Worm (Caenorhabditis elegans) whole organism, L2 larva: ENCODE results near the gene F44F4.15.

ENCODE experiments used
- ZK546.5 ChIP-seq: sonication (generic microtip); optimal IDR thresholded peaks from 2 replicates; lab custom pipeline; 2017; ENCODE audit warnings: missing biosample characterization, missing genetic modification characterization
- alr-1 ChIP-seq: fragments of 150-350 bp; optimal IDR thresholded peaks from 2 replicates; lab custom pipeline; 2014; ENCODE audit warnings: missing biosample characterization, missing genetic modification characterization
- ama-1 ChIP-seq: fragments of 150-350 bp; optimal IDR thresholded peaks from 2 replicates; lab custom pipeline; 2018; ENCODE audit warnings: inconsistent platforms
- elt-3 ChIP-seq: sonication (generic microtip); optimal IDR thresholded peaks from 2 replicates; lab custom pipeline; 2017; ENCODE audit warnings: missing biosample characterization, missing genetic modification characterization
- fos-1 ChIP-seq: fragments of 150-350 bp; optimal IDR thresholded peaks from 2 replicates; lab custom pipeline; 2014; ENCODE audit warnings: missing biosample characterization, missing genetic modification characterization
- lin-13 ChIP-seq: fragments of 150-350 bp; optimal IDR thresholded peaks from 2 replicates; lab custom pipeline; 2014; ENCODE audit warnings: missing biosample characterization, missing genetic modification reagents, missing genetic modification characterization
- nhr-10 ChIP-seq: sonication (generic microtip); optimal IDR thresholded peaks from 2 replicates; lab custom pipeline; 2017; ENCODE audit warnings: missing biosample characterization, missing genetic modification characterization
- nhr-11 ChIP-seq: fragments of 150-350 bp; optimal IDR thresholded peaks from 2 replicates; lab custom pipeline; 2014; ENCODE audit warnings: missing biosample characterization, missing genetic modification characterization
- nhr-129 ChIP-seq: fragments of 150-350 bp; optimal IDR thresholded peaks from 2 replicates; lab custom pipeline; 2014; ENCODE audit warnings: missing biosample characterization, missing genetic modification characterization
- nhr-25 ChIP-seq: fragments of 150-350 bp; sonication (generic microtip); optimal IDR thresholded peaks from 3 replicates; lab custom pipeline; 2014; ENCODE audit warnings: missing biosample characterization, missing genetic modification characterization
- nhr-77 ChIP-seq: fragments of 150-350 bp; optimal IDR thresholded peaks from 2 replicates; lab custom pipeline; 2014; ENCODE audit warnings: missing biosample characterization, missing genetic modification characterization
- snpc-4 ChIP-seq: fragments of 150-350 bp; optimal IDR thresholded peaks from 2 replicates; lab custom pipeline; 2014; ENCODE audit warnings: missing biosample characterization, missing genetic modification characterization
- unc-55 ChIP-seq: fragments of 150-350 bp; sonication (generic microtip); optimal IDR thresholded peaks from 3 replicates; lab custom pipeline; 2014; ENCODE audit warnings: missing biosample characterization, missing genetic modification reagents, missing genetic modification characterization
- unc-62 ChIP-seq: fragments of 150-350 bp; optimal IDR thresholded peaks from 2 replicates; lab custom pipeline; 2014; ENCODE audit warnings: missing biosample characterization, missing genetic modification reagents, missing genetic modification characterization

- no peak for TF ChIP-seq snpc-4
- TF ChIP-seq elt-3 (tag; lab: Kevin White, UChicago), result no peak
- no peak for TF ChIP-seq nhr-25 (tag; lab: Kevin White, UChicago)
- no peak for TF ChIP-seq lin-13 (GFP tag; lab: Kevin White, UChicago)
- TF ChIP-seq unc-62 (GFP tag; lab: Kevin White, UChicago), result no peak
- TF ChIP-seq nhr-129 (tag; lab: Kevin White, UChicago), result no peak
- TF ChIP-seq ZK546.5 (tag; lab: Kevin White, UChicago), result no peak
- TF ChIP-seq nhr-10, result no peak
- TF ChIP-seq nhr-11 (tag; lab: Kevin White, UChicago), result no peak
- TF ChIP-seq nhr-77 (tag; lab: Kevin White, UChicago), result no peak
- TF ChIP-seq alr-1 (tag; lab: Kevin White, UChicago), result no peak
- no peak for TF ChIP-seq ama-1
- TF ChIP-seq unc-55 (GFP tag; lab: Kevin White, UChicago), result no peak
- no peak for TF ChIP-seq fos-1 (tag; lab: Kevin White, UChicago)
Observed at ce11 chrII:10917174-10917573, 2.7 kb downstream of the F44F4.15 start, which contains the start of gene F44F4.10.
